Fruit fly (Drosophila melanogaster) whole organism, embryonic: ENCODE results near the gene CG15927.
A peak's percentile ranks its signal among the peaks of the same experiment; 100 is the strongest.

Source experiments
- Awh ChIP-seq: fragments of 200-800 bp; sonication (Bioruptor generic); IDR thresholded peaks from 2 replicates; pipeline ENCODE4, ENCODE4 v1.3.6; 2022; ENCODE audit warnings: missing biosample characterization, missing genetic modification characterization
- Blimp-1 ChIP-seq: fragments of 200-800 bp; sonication (Bioruptor generic); optimal IDR thresholded peaks from 3 replicates; lab custom pipeline; 2018; ENCODE audit warnings: missing biosample characterization, missing genetic modification characterization, mild to moderate bottlenecking, moderate library complexity, missing genetic modification reagents
- C15 ChIP-seq: fragments of 200-800 bp; sonication (Bioruptor generic); IDR thresholded peaks from 3 replicates; pipeline ENCODE4 v1.3.6; 2022; ENCODE audit warnings: missing biosample characterization, missing genetic modification characterization
- CG10321 ChIP-seq: fragments of 200-800 bp; sonication (Bioruptor generic); IDR thresholded peaks from 2 replicates; pipeline ENCODE4 v1.3.6; 2022; ENCODE audit warnings: missing biosample characterization, missing genetic modification characterization
- CG11398 ChIP-seq: fragments of 200-800 bp; sonication (Bioruptor generic); optimal IDR thresholded peaks from 2 replicates; lab custom pipeline; 2016; ENCODE audit warnings: missing biosample characterization, missing genetic modification characterization
- CG11695 ChIP-seq: fragments of 200-800 bp; sonication (Bioruptor generic); IDR thresholded peaks from 3 replicates; pipeline ENCODE4 v1.3.6; 2022; ENCODE audit warnings: missing biosample characterization, missing genetic modification characterization
- CG12391 ChIP-seq: fragments of 200-800 bp; sonication (Bioruptor generic); optimal IDR thresholded peaks from 3 replicates; lab custom pipeline; 2018; ENCODE audit warnings: missing biosample characterization, mild to moderate bottlenecking, missing genetic modification characterization, moderate library complexity
- CG12769 ChIP-seq: fragments of 200-800 bp; sonication (Bioruptor generic); optimal IDR thresholded peaks from 2 replicates; lab custom pipeline; 2019; ENCODE audit warnings: missing biosample characterization, mild to moderate bottlenecking, missing genetic modification characterization, moderate library complexity
- CG13775 ChIP-seq: fragments of 200-800 bp; sonication (Bioruptor generic); optimal IDR thresholded peaks from 3 replicates; lab custom pipeline; 2017; ENCODE audit warnings: missing biosample characterization, mild to moderate bottlenecking, missing genetic modification characterization
- CG15601 ChIP-seq: fragments of 200-800 bp; sonication (Bioruptor generic); optimal IDR thresholded peaks from 3 replicates; lab custom pipeline; 2019; ENCODE audit warnings: missing biosample characterization, mild to moderate bottlenecking, missing genetic modification characterization, moderate library complexity
- CG32772 ChIP-seq: fragments of 200-800 bp; sonication (Bioruptor generic); IDR thresholded peaks from 2 replicates; pipeline ENCODE4 v1.3.6; 2022; ENCODE audit warnings: missing biosample characterization, missing genetic modification characterization
- CG7928 ChIP-seq: fragments of 200-800 bp; sonication (Bioruptor generic); optimal IDR thresholded peaks from 2 replicates; lab custom pipeline; 2017; ENCODE audit warnings: missing biosample characterization, mild to moderate bottlenecking, missing genetic modification characterization
- CG8089 ChIP-seq: fragments of 200-800 bp; sonication (Bioruptor generic); optimal IDR thresholded peaks from 3 replicates; lab custom pipeline; 2016; ENCODE audit warnings: missing biosample characterization, missing genetic modification characterization
- CrebB ChIP-seq: fragments of 200-800 bp; sonication (Bioruptor generic); optimal IDR thresholded peaks from 3 replicates; lab custom pipeline; 2018; ENCODE audit warnings: missing biosample characterization, mild to moderate bottlenecking, missing genetic modification characterization
- Dbx ChIP-seq: fragments of 200-800 bp; sonication (Bioruptor generic); IDR thresholded peaks from 3 replicates; pipeline ENCODE4 v1.3.6; 2022; ENCODE audit warnings: missing biosample characterization, missing genetic modification characterization
- Ets97D ChIP-seq: fragments of 200-800 bp; sonication (Bioruptor generic); optimal IDR thresholded peaks from 3 replicates; lab custom pipeline; 2016; ENCODE audit warnings: missing biosample characterization, missing genetic modification characterization
- GATAe ChIP-seq: fragments of 200-800 bp; sonication (Bioruptor generic); conservative IDR thresholded peaks from 2 replicates; pipeline ENCODE4 v1.3.6; 2022; ENCODE audit warnings: missing biosample characterization, missing genetic modification characterization
- Lhr ChIP-seq: fragments of 200-800 bp; sonication (Bioruptor generic); optimal IDR thresholded peaks from 3 replicates; lab custom pipeline; 2017; ENCODE audit warnings: mild to moderate bottlenecking, missing biosample characterization, missing genetic modification reagents, missing genetic modification characterization
- MBD-R2 ChIP-seq: fragments of 200-800 bp; sonication (Bioruptor generic); IDR thresholded peaks from 2 replicates; pipeline ENCODE4 v1.3.6; 2022; ENCODE audit warnings: missing biosample characterization, missing genetic modification characterization
- Mad ChIP-seq: fragments of 200-800 bp; sonication (Bioruptor generic); optimal IDR thresholded peaks from 2 replicates; lab custom pipeline; 2016; ENCODE audit warnings: missing biosample characterization, missing genetic modification characterization
- Mes4 ChIP-seq: fragments of 200-800 bp; sonication (Bioruptor generic); optimal IDR thresholded peaks from 2 replicates; lab custom pipeline; 2016; ENCODE audit warnings: missing biosample characterization, missing genetic modification characterization
- NFAT ChIP-seq: fragments of 200-800 bp; sonication (Bioruptor generic); IDR thresholded peaks from 2 replicates; pipeline ENCODE4 v1.3.6; 2022; ENCODE audit warnings: missing biosample characterization, missing genetic modification characterization
- Opbp ChIP-seq: fragments of 200-800 bp; sonication (Bioruptor generic); IDR thresholded peaks from 3 replicates; pipeline ENCODE4 v1.3.6; 2022; ENCODE audit warnings: missing biosample characterization, missing genetic modification characterization; ENCODE audit not compliant: partially characterized antibody
- PHDP ChIP-seq: fragments of 200-800 bp; sonication (Bioruptor generic); optimal IDR thresholded peaks from 3 replicates; lab custom pipeline; 2018; ENCODE audit warnings: missing biosample characterization, mild to moderate bottlenecking, missing genetic modification characterization, moderate library complexity
- Tbp ChIP-seq: fragments of >200 bp; optimal IDR thresholded peaks from 2 replicates; lab custom pipeline; 2018; ENCODE audit warnings: missing biosample characterization, missing genetic modification characterization
- ab ChIP-seq: fragments of 200-800 bp; sonication (Bioruptor generic); optimal IDR thresholded peaks from 2 replicates; lab custom pipeline; 2016; ENCODE audit warnings: missing biosample characterization, missing genetic modification characterization
- chinmo ChIP-seq: fragments of 200-800 bp; sonication (Bioruptor generic); IDR thresholded peaks from 4 replicates; pipeline ENCODE4 v1.3.6; 2022; ENCODE audit warnings: missing biosample characterization, missing genetic modification characterization; ENCODE audit not compliant: partially characterized antibody
- crp ChIP-seq, 2 experiments: fragments of 200-800 bp; sonication (Bioruptor generic); optimal IDR thresholded peaks; 2 replicates in 1 of 2; 3 replicates in 1 of 2; lab custom pipeline; 2017; ENCODE audit warnings: missing biosample characterization in 2 of 2, missing genetic modification characterization in 2 of 2, mild to moderate bottlenecking in 1 of 2, moderate library complexity in 1 of 2
- dan ChIP-seq: fragments of 200-800 bp; sonication (Bioruptor generic); IDR thresholded peaks from 2 replicates; pipeline ENCODE4 v1.3.6; 2022; ENCODE audit warnings: missing biosample characterization, missing genetic modification characterization
- oc ChIP-seq: fragments of 200-800 bp; sonication (Bioruptor generic); optimal IDR thresholded peaks from 2 replicates; lab custom pipeline; 2018; ENCODE audit warnings: missing biosample characterization, mild to moderate bottlenecking, missing genetic modification characterization, moderate library complexity
- psq ChIP-seq: fragments of 200-800 bp; sonication (Bioruptor generic); optimal IDR thresholded peaks from 2 replicates; lab custom pipeline; 2017; ENCODE audit warnings: missing biosample characterization, missing genetic modification characterization
- vvl ChIP-seq: fragments of 200-800 bp; sonication (Bioruptor generic); IDR thresholded peaks from 2 replicates; pipeline ENCODE4 v1.3.6; 2022; ENCODE audit warnings: missing biosample characterization, missing genetic modification characterization
- zfh1 ChIP-seq: fragments of 200-800 bp; sonication (Bioruptor generic); IDR thresholded peaks from 3 replicates; pipeline ENCODE4 v1.3.6; 2022; ENCODE audit warnings: missing biosample characterization, missing genetic modification characterization

Gene CG15927

DNA sequence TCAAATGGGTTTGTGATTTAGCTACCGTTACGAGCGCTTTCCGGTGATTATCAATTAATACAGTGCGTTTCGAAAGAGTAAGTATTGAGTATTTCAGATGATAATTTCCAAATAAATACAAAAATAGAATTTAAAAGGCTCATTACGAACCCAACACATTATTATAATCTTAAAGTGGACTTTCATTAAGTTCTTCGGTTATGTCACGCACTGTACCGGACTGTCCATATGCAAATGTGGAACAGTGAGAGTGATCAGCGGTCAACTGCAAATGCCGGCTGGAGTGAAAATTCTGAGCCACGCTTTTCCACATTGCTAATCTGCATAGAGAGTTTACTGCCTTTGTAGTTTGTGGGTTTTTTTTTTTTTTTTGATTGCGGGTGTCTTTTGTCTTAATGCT lies 825 bp upstream of the CG15927 start (continued):
- TF ChIP-seq GATAe (no peak), CG12769 (tag; lab: Kevin White, UChicago) (peak; percentile 26), MBD-R2 (GFP tag; lab: Robert Waterston, UW) (no peak)

DNA sequence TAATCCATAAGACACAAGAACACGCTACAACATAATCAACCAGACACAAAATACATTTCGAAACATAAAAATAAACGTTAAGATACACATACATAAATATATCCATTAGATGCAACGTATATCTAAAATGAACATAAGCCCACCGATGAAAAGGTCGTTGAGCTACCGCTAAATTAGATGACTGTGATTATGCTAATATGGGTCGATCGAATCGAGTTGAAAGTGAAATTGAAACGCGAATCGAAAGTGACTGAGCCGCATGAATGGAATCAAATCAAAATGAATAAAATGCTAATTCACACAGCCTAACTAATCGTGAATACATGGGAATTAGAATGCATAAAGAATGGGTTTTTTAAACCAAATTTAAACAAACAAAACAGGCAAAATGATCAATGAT lies 1.4 kb downstream of the CG15927 start:
- TF ChIP-seq oc: peak; percentile 57
- no peak for TF ChIP-seq chinmo (GFP tag; lab: Robert Waterston, UW)
- TF ChIP-seq Opbp (GFP tag; lab: Robert Waterston, UW): no peak
- no peak for TF ChIP-seq zfh1 (GFP tag; lab: Robert Waterston, UW)
- no peak for TF ChIP-seq psq (GFP tag; lab: Kevin White, UChicago)
- TF ChIP-seq CG11398 (GFP tag; lab: Kevin White, UChicago): no peak
- no peak for TF ChIP-seq C15 (GFP tag; lab: Robert Waterston, UW)
- TF ChIP-seq NFAT (GFP tag; lab: Robert Waterston, UW): no peak
- TF ChIP-seq CrebB (tag; lab: Kevin White, UChicago): no peak
- 0 out of 2 replicates have a peak, but pooled peaks have one; percentile 10 for TF ChIP-seq Awh (GFP tag; lab: Robert Waterston, UW)
- no peak for TF ChIP-seq Tbp (GFP tag; lab: Kevin White, UChicago)
- no peak for TF ChIP-seq MBD-R2 (GFP tag; lab: Robert Waterston, UW)
- TF ChIP-seq Blimp-1 (GFP tag; lab: Kevin White, UChicago): peak; percentile 99
- peak; percentile 11; the same call in 1 of the 2 replicates for TF ChIP-seq vvl (GFP tag; lab: Robert Waterston, UW)
- no peak for TF ChIP-seq Dbx (GFP tag; lab: Robert Waterston, UW)
- no peak for TF ChIP-seq CG13775 (GFP tag; lab: Kevin White, UChicago)
- TF ChIP-seq CG7928 (GFP tag; lab: Kevin White, UChicago): no peak
- TF ChIP-seq PHDP (tag; lab: Kevin White, UChicago): no peak
- no peak for TF ChIP-seq ab (GFP tag; lab: Kevin White, UChicago)
- TF ChIP-seq CG15601 (tag; lab: Kevin White, UChicago): peak; percentile 68
- TF ChIP-seq CG32772 (GFP tag; lab: Robert Waterston, UW): no peak

DNA sequence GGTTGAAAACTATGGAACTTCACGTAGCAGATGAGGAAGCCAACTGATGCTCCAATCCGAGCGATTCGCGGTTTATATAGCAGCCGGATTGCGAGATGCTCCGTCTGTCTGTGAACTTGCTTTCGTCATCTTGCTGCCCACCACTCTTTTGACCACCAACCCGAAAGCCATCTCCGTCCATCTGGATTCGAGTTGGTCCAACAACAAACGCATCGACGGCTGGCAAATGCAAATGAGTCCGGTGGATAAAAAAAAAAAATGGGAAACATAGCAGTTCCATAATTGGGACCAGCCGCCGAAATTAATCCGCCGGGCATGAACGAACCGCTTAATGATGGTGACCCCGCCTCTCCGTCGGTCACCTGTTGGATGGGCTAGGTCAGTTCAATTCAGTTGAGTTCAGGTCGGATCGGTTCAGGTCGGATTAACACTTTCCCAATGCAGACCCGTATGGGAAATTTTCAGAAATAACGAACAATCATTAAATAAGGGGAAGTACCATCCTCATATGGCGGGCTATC lies 3.2 kb downstream of the CG15927 start, which contains the start of gene CG15731:
Gene CG15731 (minus strand): TSS at position 51 of the 521 bp plus-strand sequence.
- TF ChIP-seq vvl (GFP tag; lab: Robert Waterston, UW) (peak; percentile 17; the same call in 1 of the 2 replicates), Blimp-1 (GFP tag; lab: Kevin White, UChicago) (peak; percentile 13), oc (peak; percentile 81), Mad (GFP tag; lab: Kevin White, UChicago) (no peak), Lhr (GFP tag; lab: Kevin White, UChicago) (no peak), Mes4 (GFP tag; lab: Kevin White, UChicago) (no peak), CG10321 (GFP tag; lab: Robert Waterston, UW) (no peak), dan (GFP tag; lab: Robert Waterston, UW) (no peak), CG12391 (tag; lab: Kevin White, UChicago) (no peak), Awh (GFP tag; lab: Robert Waterston, UW) (peak; percentile 81), Ets97D (GFP tag; lab: Kevin White, UChicago) (no peak)

DNA sequence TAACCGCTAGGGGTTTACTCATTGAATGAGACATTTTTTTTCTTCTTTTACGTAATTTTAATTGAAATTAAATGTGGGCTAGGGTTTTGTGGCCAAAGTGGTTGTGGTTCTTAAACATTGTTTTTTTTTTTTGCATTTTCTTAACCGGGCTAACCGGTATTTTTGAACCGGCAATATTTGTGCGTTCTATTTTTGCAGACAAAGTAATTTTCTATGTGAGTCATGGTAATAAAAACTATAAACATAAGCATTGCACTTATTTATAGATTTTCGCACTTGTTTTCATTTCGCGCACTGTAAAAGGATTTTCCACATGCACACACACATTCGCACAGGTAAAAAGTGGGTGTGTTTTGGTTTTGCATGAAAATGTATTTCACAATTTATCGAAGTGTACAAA lies 7.7 kb downstream of the CG15927 start:
- TF ChIP-seq CG8089 (GFP tag; lab: Kevin White, UChicago) (no peak), CG11695 (GFP tag; lab: Robert Waterston, UW) (peak; percentile 66; the same call in 1 of the 3 replicates), crp (GFP tag; optimal IDR thresholded peaks at IDR 0.05; lab: Kevin White, UChicago) (no peak)
- TF ChIP-seq, all 482 proteins: peak for 1
